Fruit fly (Drosophila melanogaster): ENCODE results near the gene Hsp68.

Hsp68 gene

dm6 chr3R:24100717-24101116 lies 43.6 kb upstream of the Hsp68 start (continued):
- TF ChIP-seq pita (GFP tag; optimal IDR thresholded peaks at IDR 0.05) (no peak), CG9727 (GFP tag; optimal IDR thresholded peaks at IDR 0.05) (no peak), esg (GFP tag; conservative IDR thresholded peaks at IDR 0.05) (no peak; the same call in 1 of the 2 replicates), E2f1 (GFP tag; IDR thresholded peaks at IDR 0.05) (0 out of 2 replicates have a peak, but pooled peaks have one; percentile 16), phol (tag; optimal IDR thresholded peaks at IDR 0.05) (no peak), CG17359 (tag; optimal IDR thresholded peaks at IDR 0.05) (peak; percentile 43), grau (tag; optimal IDR thresholded peaks at IDR 0.05) (peak; percentile 34), CG14965 (GFP tag; optimal IDR thresholded peaks at IDR 0.05; ENCODE audit: borderline replicate concordance) (no peak), CG16815 (GFP tag; optimal IDR thresholded peaks at IDR 0.05) (no peak), pho (GFP tag; optimal IDR thresholded peaks at IDR 0.05) (peak; percentile 25), CG9932 (GFP tag; IDR thresholded peaks at IDR 0.05) (peak; percentile 71), Xbp1 (GFP tag; optimal IDR thresholded peaks at IDR 0.05) (peak; percentile 46), CG2129 (GFP tag; IDR thresholded peaks at IDR 0.05; ENCODE audit: partially characterized antibody) (no peak), al (GFP tag; IDR thresholded peaks at IDR 0.05) (peak; percentile 15; the same call in 1 of the 2 replicates), NfI (GFP tag; optimal IDR thresholded peaks at IDR 0.05) (no peak), Atf6 (GFP tag; IDR thresholded peaks at IDR 0.05) (peak; percentile 40; the same call in 1 of the 2 replicates), Hsf (GFP tag; optimal IDR thresholded peaks at IDR 0.05) (peak; percentile 2), Myb (GFP tag; optimal IDR thresholded peaks at IDR 0.05) (peak; percentile 2), tgo (GFP tag; IDR thresholded peaks at IDR 0.05) (peak; percentile 20; the same call in 1 of the 3 replicates), PHDP (tag; optimal IDR thresholded peaks at IDR 0.05) (peak; percentile 37), CG6765 (GFP tag; optimal IDR thresholded peaks at IDR 0.05) (no peak), Blimp-1 (GFP tag; optimal IDR thresholded peaks at IDR 0.05) (peak; percentile 2), lilli (GFP tag; optimal IDR thresholded peaks at IDR 0.05) (peak; percentile 49), mam (GFP tag; optimal IDR thresholded peaks at IDR 0.05) (peak; percentile 47), Atf-2 (GFP tag; optimal IDR thresholded peaks at IDR 0.05) (no peak), slbo (GFP tag; IDR thresholded peaks at IDR 0.05) (peak; percentile 71), CG12769 (tag; optimal IDR thresholded peaks at IDR 0.05) (peak; percentile 31), sc (optimal IDR thresholded peaks at IDR 0.05) (no peak), sc (GFP tag; optimal IDR thresholded peaks at IDR 0.05) (no peak), CG34376 (GFP tag; optimal IDR thresholded peaks at IDR 0.05) (no peak), CG32772 (GFP tag; IDR thresholded peaks at IDR 0.05) (0 out of 2 replicates have a peak, but pooled peaks have one; percentile 18), lmd (GFP tag; IDR thresholded peaks at IDR 0.05) (peak; percentile 34; the same call in 1 of the 2 replicates), Oaz (GFP tag; IDR thresholded peaks at IDR 0.05) (no peak), CG10366 (GFP tag; IDR thresholded peaks at IDR 0.05) (peak; percentile 11; the same call in 1 of the 2 replicates), CG3726 (GFP tag; IDR thresholded peaks at IDR 0.05) (no peak), CG5180 (GFP tag; optimal IDR thresholded peaks at IDR 0.05) (no peak), inv (GFP tag; IDR thresholded peaks at IDR 0.05; ENCODE audit: partially characterized antibody) (no peak), bsh (GFP tag; optimal IDR thresholded peaks at IDR 0.05) (peak in 1 of 2 experiments; percentile 14), CG2712 (tag; optimal IDR thresholded peaks at IDR 0.05) (peak; percentile 34), Ets65A (GFP tag) (peak; percentile 49), vvl (GFP tag; IDR thresholded peaks at IDR 0.05) (peak; percentile 56), CG14441 (GFP tag; IDR thresholded peaks at IDR 0.05) (peak; percentile 42; the same call in 1 of the 2 replicates), dysf (GFP tag; IDR thresholded peaks at IDR 0.05) (peak; percentile 55; the same call in 2 of the 3 replicates), CG9609 (GFP tag; optimal IDR thresholded peaks at IDR 0.05) (peak; percentile 3), exex (tag; optimal IDR thresholded peaks at IDR 0.05) (no peak), CG10543 (GFP tag; optimal IDR thresholded peaks at IDR 0.05) (no peak), CG9797 (GFP tag; optimal IDR thresholded peaks at IDR 0.05) (no peak), CG12299 (tag; optimal IDR thresholded peaks at IDR 0.05) (no peak), CG2889 (GFP tag; IDR thresholded peaks at IDR 0.05) (no peak), H2.0 (GFP tag; IDR thresholded peaks at IDR 0.05) (0 out of 2 replicates have a peak, but pooled peaks have one; percentile 9), lab (GFP tag; optimal IDR thresholded peaks at IDR 0.05) (peak; percentile 42)

Measured in whole organism, embryonic.